Worm (Caenorhabditis elegans): ENCODE measurements around the gene srr-1.

The srr-1 gene

DNA sequence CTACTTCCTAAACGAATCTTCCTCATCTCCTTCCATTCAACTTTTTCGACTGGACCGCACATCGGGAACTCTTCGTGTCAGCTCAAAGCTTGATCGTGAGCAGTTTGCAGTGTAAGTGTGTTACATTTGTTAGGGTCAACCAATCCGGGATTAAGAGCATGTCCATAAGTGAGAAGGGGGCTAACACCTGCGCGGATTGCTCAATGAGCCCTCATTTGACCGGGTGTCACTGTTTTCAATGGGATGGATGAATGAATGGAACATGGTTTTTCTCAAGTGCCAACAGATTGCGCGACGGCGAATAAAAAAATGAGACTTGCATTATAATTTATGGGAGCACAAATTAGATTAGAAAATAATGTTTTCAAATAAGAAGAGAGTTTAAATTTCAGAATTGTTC, 28.3 kb downstream of the srr-1 start:
- no peak for TF ChIP-seq ztf-4 (tag; optimal IDR thresholded peaks at IDR 0.05)
- TF ChIP-seq nhr-6 (tag; optimal IDR thresholded peaks at IDR 0.05), result no peak
- no peak for TF ChIP-seq lin-39 (tag; optimal IDR thresholded peaks at IDR 0.05)
- no peak for TF ChIP-seq nhr-23 (tag; optimal IDR thresholded peaks at IDR 0.05)
- TF ChIP-seq alr-1 (tag; optimal IDR thresholded peaks at IDR 0.05), result no peak

- TF ChIP-seq lin-39 (tag; optimal IDR thresholded peaks at IDR 0.05) (no peak), mdl-1 (tag; optimal IDR thresholded peaks at IDR 0.05) (no peak), nhr-25 (tag; optimal IDR thresholded peaks at IDR 0.05) (no peak), gmeb-1 (tag; optimal IDR thresholded peaks at IDR 0.05) (no peak), nhr-237 (tag; optimal IDR thresholded peaks at IDR 0.05) (no peak), blmp-1 (tag; optimal IDR thresholded peaks at IDR 0.05; ENCODE audit: insufficient read depth) (no peak), ceh-16 (tag; optimal IDR thresholded peaks at IDR 0.05) (no peak), aly-2 (tag; optimal IDR thresholded peaks at IDR 0.05) (no peak), nhr-129 (tag; optimal IDR thresholded peaks at IDR 0.05) (no peak), ztf-1 (GFP tag; conservative IDR thresholded peaks at IDR 0.05) (no peak), unc-62 (GFP tag; optimal IDR thresholded peaks at IDR 0.05) (no peak), C34F6.9 (tag; optimal IDR thresholded peaks at IDR 0.05) (no peak), nhr-21 (tag; optimal IDR thresholded peaks at IDR 0.05) (no peak), lsy-2 (tag; optimal IDR thresholded peaks at IDR 0.05) (no peak), nhr-10 (tag; optimal IDR thresholded peaks at IDR 0.05) (no peak), mbf-1 (tag; optimal IDR thresholded peaks at IDR 0.05) (no peak), Y55F3AM.14 (GFP tag; optimal IDR thresholded peaks at IDR 0.05) (no peak), sem-4 (tag; optimal IDR thresholded peaks at IDR 0.05) (no peak), nhr-77 (tag; optimal IDR thresholded peaks at IDR 0.05) (no peak), F13H6.1 (tag; optimal IDR thresholded peaks at IDR 0.05) (no peak)
Observed at ce11 chrV:13024499-13024898, 29.0 kb downstream of the srr-1 start.

ce11 chrV:13022265-13022664, 31.3 kb downstream of the srr-1 start:
- no peak for TF ChIP-seq blmp-1 (tag; optimal IDR thresholded peaks at IDR 0.05; ENCODE audit: insufficient read depth)
- no peak for TF ChIP-seq lin-39 (tag; optimal IDR thresholded peaks at IDR 0.05)

DNA sequence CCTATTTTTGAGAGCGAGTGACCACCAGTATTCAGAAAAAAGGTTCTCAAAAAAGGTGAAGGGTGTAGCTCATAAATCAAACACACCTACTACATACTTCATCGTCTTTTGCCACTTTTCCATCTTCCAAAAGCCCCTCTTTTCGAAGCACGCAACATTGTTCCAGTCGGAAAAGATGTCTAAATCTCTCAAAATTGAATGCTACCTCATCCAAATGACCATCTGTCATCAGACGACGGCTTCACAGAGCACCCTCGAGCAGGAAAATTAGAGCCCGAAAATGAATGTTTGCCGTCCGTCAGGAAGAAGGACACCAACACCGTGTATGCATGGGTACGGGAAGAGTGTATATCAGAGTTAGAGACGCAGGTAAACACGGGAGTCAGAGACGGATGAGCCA, 32.0 kb downstream of the srr-1 start:
- TF ChIP-seq sma-3 (GFP tag; optimal IDR thresholded peaks at IDR 0.05), result no peak

DNA sequence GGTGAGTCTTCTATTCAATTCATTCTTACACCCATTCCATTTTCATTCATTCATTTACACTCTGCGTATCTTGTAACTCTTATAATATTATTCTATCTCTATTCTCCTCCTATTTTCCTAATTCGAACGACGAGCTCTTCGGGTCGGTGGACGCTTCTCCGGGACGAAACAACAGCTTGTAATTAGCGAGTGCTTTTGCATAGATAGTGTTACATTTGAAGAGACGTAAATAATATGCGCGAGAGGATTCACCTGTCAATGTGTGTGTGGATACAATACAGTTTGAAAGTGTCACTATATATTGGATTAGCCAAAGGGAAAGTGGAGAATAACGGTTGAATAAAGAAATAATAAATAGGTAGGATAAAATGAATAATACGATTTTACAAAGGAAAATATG, 32.9 kb downstream of the srr-1 start:
- TF ChIP-seq sma-3 (GFP tag; optimal IDR thresholded peaks at IDR 0.05), result no peak
- TF ChIP-seq unc-55 (GFP tag; optimal IDR thresholded peaks at IDR 0.05), result no peak
- TF ChIP-seq elt-3 (tag; optimal IDR thresholded peaks at IDR 0.05), result no peak
- TF ChIP-seq ztf-4 (tag; optimal IDR thresholded peaks at IDR 0.05), result no peak
- no peak for TF ChIP-seq nhr-237 (tag; optimal IDR thresholded peaks at IDR 0.05)
- TF ChIP-seq nhr-11 (tag; optimal IDR thresholded peaks at IDR 0.05), result no peak
- TF ChIP-seq nhr-21 (tag; optimal IDR thresholded peaks at IDR 0.05), result no peak
- TF ChIP-seq mdl-1 (tag; optimal IDR thresholded peaks at IDR 0.05), result no peak
- TF ChIP-seq unc-62 (GFP tag; optimal IDR thresholded peaks at IDR 0.05), result no peak
- no peak for TF ChIP-seq elt-1 (tag; optimal IDR thresholded peaks at IDR 0.05)

- TF ChIP-seq aly-2 (tag; optimal IDR thresholded peaks at IDR 0.05), result no peak
- TF ChIP-seq nhr-21 (tag; optimal IDR thresholded peaks at IDR 0.05), result no peak
- TF ChIP-seq ztf-11 (tag; optimal IDR thresholded peaks at IDR 0.05), result no peak
- TF ChIP-seq nhr-129 (tag; optimal IDR thresholded peaks at IDR 0.05), result no peak
- no peak for TF ChIP-seq ceh-82 (tag; optimal IDR thresholded peaks at IDR 0.05)
- no peak for TF ChIP-seq mbf-1 (tag; optimal IDR thresholded peaks at IDR 0.05)
- no peak for TF ChIP-seq ceh-16 (tag; optimal IDR thresholded peaks at IDR 0.05)
- no peak for TF ChIP-seq nhr-237 (tag; optimal IDR thresholded peaks at IDR 0.05)
- no peak for TF ChIP-seq blmp-1 (tag; optimal IDR thresholded peaks at IDR 0.05; ENCODE audit: insufficient read depth)
- TF ChIP-seq ztf-1 (GFP tag; conservative IDR thresholded peaks at IDR 0.05), result no peak
- TF ChIP-seq ama-1 (optimal IDR thresholded peaks at IDR 0.05), result no peak
- TF ChIP-seq mab-5 (tag; optimal IDR thresholded peaks at IDR 0.05), result no peak
Observed at ce11 chrV:13020014-13020413, 33.5 kb downstream of the srr-1 start.

Data from whole organism, L2 larva.